Worm (Caenorhabditis elegans) whole organism, L4 larva: ENCODE measurements around the gene cyn-12.

Experiments used
- D1046.2 ChIP-seq: fragments of 200-800 bp; sonication (Bioruptor generic); IDR thresholded peaks from 2 replicates; pipeline ENCODE4 v1.3.6; 2022; ENCODE audit warnings: missing genetic modification characterization, missing compliant biosample characterization
- F37D6.2 ChIP-seq: sonication (generic microtip); optimal IDR thresholded peaks from 2 replicates; lab custom pipeline; 2016; ENCODE audit warnings: mild to moderate bottlenecking, missing genetic modification characterization, missing compliant biosample characterization
- F49E8.2 ChIP-seq: sonication (generic microtip); optimal IDR thresholded peaks from 2 replicates; lab custom pipeline; 2016; ENCODE audit warnings: missing compliant biosample characterization, mild to moderate bottlenecking, missing genetic modification characterization, borderline replicate concordance
- R02D3.7 ChIP-seq: fragments of 150-350 bp; sonication (generic microtip); optimal IDR thresholded peaks from 3 replicates; lab custom pipeline; 2014; ENCODE audit warnings: missing biosample characterization, missing genetic modification characterization
- T20F7.1 ChIP-seq: fragments of 200-800 bp; sonication (Bioruptor generic); optimal IDR thresholded peaks from 2 replicates; lab custom pipeline; 2018; ENCODE audit warnings: mild to moderate bottlenecking, missing genetic modification characterization, missing compliant biosample characterization
- T26A8.4 ChIP-seq: fragments of 200-800 bp; sonication (Bioruptor generic); IDR thresholded peaks from 2 replicates; pipeline ENCODE4 v1.3.6; 2022; ENCODE audit warnings: missing genetic modification characterization, missing compliant biosample characterization
- Y105C5A.15 ChIP-seq: fragments of 200-800 bp; sonication (Bioruptor generic); IDR thresholded peaks from 2 replicates; pipeline ENCODE4 v1.3.6; 2022; ENCODE audit warnings: missing genetic modification characterization, missing compliant biosample characterization
- Y48G9A.11 ChIP-seq: fragments of 200-800 bp; sonication (Bioruptor generic); IDR thresholded peaks from 2 replicates; pipeline ENCODE4 v1.3.6; 2022; ENCODE audit warnings: missing genetic modification reagents, missing genetic modification characterization, missing compliant biosample characterization
- Y75B8A.6 ChIP-seq: fragments of 200-800 bp; sonication (Bioruptor generic); IDR thresholded peaks from 2 replicates; pipeline ENCODE4 v1.3.6; 2022; ENCODE audit warnings: missing genetic modification reagents, missing genetic modification characterization, missing compliant biosample characterization
- ZK337.2 ChIP-seq: fragments of 200-800 bp; sonication (Bioruptor generic); IDR thresholded peaks from 2 replicates; pipeline ENCODE4 v1.3.6; 2022; ENCODE audit warnings: missing genetic modification reagents, missing genetic modification characterization, missing compliant biosample characterization
- ZK546.5 ChIP-seq, 2 experiments: sonication (generic microtip); optimal IDR thresholded peaks; 2 replicates each; lab custom pipeline; 2017; ENCODE audit warnings: missing biosample characterization in 2 of 2, missing genetic modification characterization in 2 of 2
- aha-1 ChIP-seq: fragments of 150-350 bp; peaks from one replicate; lab custom pipeline; 2014; ENCODE audit warnings: missing biosample characterization, missing genetic modification characterization
- arid-1 ChIP-seq: fragments of 200-800 bp; sonication (Bioruptor generic); conservative IDR thresholded peaks from 2 replicates; pipeline ENCODE4 v1.3.6; 2022; ENCODE audit warnings: missing genetic modification reagents, missing genetic modification characterization, missing compliant biosample characterization
- ceh-32 ChIP-seq: sonication (generic microtip); optimal IDR thresholded peaks from 2 replicates; lab custom pipeline; 2016; ENCODE audit warnings: mild to moderate bottlenecking, missing genetic modification characterization, missing compliant biosample characterization; ENCODE audit not compliant: poor library complexity
- ceh-44 ChIP-seq: fragments of 200-800 bp; sonication (Bioruptor generic); IDR thresholded peaks from 2 replicates; pipeline ENCODE4 v1.3.6; 2022; ENCODE audit warnings: missing genetic modification reagents, missing genetic modification characterization, missing compliant biosample characterization
- ceh-82 ChIP-seq: sonication (generic microtip); optimal IDR thresholded peaks from 2 replicates; lab custom pipeline; 2017; ENCODE audit warnings: missing biosample characterization, missing genetic modification characterization
- ces-1 ChIP-seq: fragments of 150-350 bp; sonication (generic microtip); optimal IDR thresholded peaks from 4 replicates; lab custom pipeline; 2014; ENCODE audit warnings: missing biosample characterization, missing genetic modification reagents, missing genetic modification characterization
- ctbp-1 ChIP-seq: fragments of 200-800 bp; sonication (Bioruptor generic); IDR thresholded peaks from 2 replicates; pipeline ENCODE4 v1.3.6; 2022; ENCODE audit warnings: missing genetic modification reagents, missing genetic modification characterization, missing compliant biosample characterization
- daf-16 ChIP-seq, 3 experiments: sonication (generic microtip); optimal IDR thresholded peaks; 2 replicates each; lab custom pipeline; 2016 to 2017; ENCODE audit warnings: missing genetic modification characterization in 3 of 3, missing genetic modification reagents in 3 of 3, mild to moderate bottlenecking in 2 of 3, missing compliant biosample characterization in 2 of 3, missing biosample characterization in 1 of 3, moderate library complexity in 1 of 3
- daf-19 ChIP-seq: fragments of 200-800 bp; sonication (Bioruptor generic); conservative IDR thresholded peaks from 2 replicates; pipeline ENCODE4 v1.3.6; 2022; ENCODE audit warnings: missing genetic modification characterization, missing compliant biosample characterization
- dmd-6 ChIP-seq: fragments of 200-800 bp; sonication (Bioruptor generic); IDR thresholded peaks from 2 replicates; pipeline ENCODE4 v1.3.6; 2022; ENCODE audit warnings: missing genetic modification reagents, missing genetic modification characterization, missing compliant biosample characterization
- dmd-8 ChIP-seq: fragments of 200-800 bp; sonication (Bioruptor generic); IDR thresholded peaks from 2 replicates; pipeline ENCODE4 v1.3.6; 2022; ENCODE audit warnings: missing genetic modification characterization, missing compliant biosample characterization
- dpl-1 ChIP-seq: fragments of 150-350 bp; optimal IDR thresholded peaks from 2 replicates; lab custom pipeline; 2014; ENCODE audit warnings: missing biosample characterization, missing genetic modification reagents, missing genetic modification characterization
- egl-27 ChIP-seq: sonication (generic microtip); optimal IDR thresholded peaks from 3 replicates; lab custom pipeline; 2017; ENCODE audit warnings: missing biosample characterization, missing genetic modification reagents, missing genetic modification characterization
- jun-1 ChIP-seq: fragments of 150-350 bp; optimal IDR thresholded peaks from 2 replicates; lab custom pipeline; 2014; ENCODE audit warnings: missing biosample characterization, missing genetic modification reagents, missing genetic modification characterization
- lim-7 ChIP-seq: fragments of 200-800 bp; sonication (Bioruptor generic); IDR thresholded peaks from 2 replicates; pipeline ENCODE4 v1.3.6; 2022; ENCODE audit warnings: missing genetic modification characterization, missing compliant biosample characterization
- lin-1 ChIP-seq: fragments of 200-800 bp; sonication (Bioruptor generic); IDR thresholded peaks from 2 replicates; pipeline ENCODE4 v1.3.6; 2022; ENCODE audit warnings: missing genetic modification reagents, missing genetic modification characterization, missing compliant biosample characterization
- lin-29 ChIP-seq: fragments of 200-800 bp; sonication (Bioruptor generic); IDR thresholded peaks from 2 replicates; pipeline ENCODE4 v1.3.6; 2022; ENCODE audit warnings: missing genetic modification reagents, missing genetic modification characterization, missing compliant biosample characterization
- lin-38 ChIP-seq: fragments of 200-800 bp; sonication (Bioruptor generic); IDR thresholded peaks from 2 replicates; pipeline ENCODE4 v1.3.6; 2022; ENCODE audit warnings: missing genetic modification reagents, missing genetic modification characterization, missing compliant biosample characterization
- lin-39 ChIP-seq: fragments of 150-350 bp; optimal IDR thresholded peaks from 2 replicates; lab custom pipeline; 2014; ENCODE audit warnings: missing biosample characterization, missing genetic modification reagents, missing genetic modification characterization
- lsy-2 ChIP-seq, 2 experiments: fragments of 150-350 bp in 1 of 2; sonication (generic microtip) in 1 of 2; optimal IDR thresholded peaks; 2 replicates each; lab custom pipeline; 2014 to 2017; ENCODE audit warnings: missing biosample characterization in 2 of 2, missing genetic modification characterization in 2 of 2
- madf-5 ChIP-seq, 2 experiments: fragments of 200-800 bp; sonication (Bioruptor generic); IDR thresholded peaks; 2 replicates each; pipeline ENCODE4 v1.3.6; 2022; ENCODE audit warnings: missing compliant biosample characterization in 2 of 2, missing genetic modification characterization in 2 of 2
- mdl-1 ChIP-seq, 2 experiments: fragments of 150-350 bp in 1 of 2; sonication (generic microtip) in 1 of 2; optimal IDR thresholded peaks; 2 replicates each; lab custom pipeline; 2014 to 2017; ENCODE audit warnings: missing biosample characterization in 2 of 2, missing genetic modification characterization in 2 of 2
- mes-2 ChIP-seq: sonication (generic microtip); optimal IDR thresholded peaks from 2 replicates; lab custom pipeline; 2016; ENCODE audit warnings: missing genotype, mild to moderate bottlenecking, missing genetic modification characterization, missing compliant biosample characterization; ENCODE audit not compliant: poor library complexity, severe bottlenecking
- mxl-3 ChIP-seq: fragments of 200-800 bp; sonication (Bioruptor generic); optimal IDR thresholded peaks from 2 replicates; lab custom pipeline; 2018; ENCODE audit warnings: mild to moderate bottlenecking, missing genetic modification characterization, missing compliant biosample characterization
- nhr-102 ChIP-seq: sonication (generic microtip); optimal IDR thresholded peaks from 2 replicates; lab custom pipeline; 2016; ENCODE audit warnings: mild to moderate bottlenecking, missing genetic modification characterization, moderate library complexity, missing compliant biosample characterization
- nhr-42 ChIP-seq: fragments of 200-800 bp; sonication (Bioruptor generic); IDR thresholded peaks from 2 replicates; pipeline ENCODE4 v1.3.6; 2022; ENCODE audit warnings: missing genetic modification characterization, missing compliant biosample characterization
- nhr-6 ChIP-seq: fragments of 150-350 bp; optimal IDR thresholded peaks from 2 replicates; lab custom pipeline; 2014; ENCODE audit warnings: missing biosample characterization, missing genetic modification characterization
- pqm-1 ChIP-seq: sonication (generic microtip); optimal IDR thresholded peaks from 2 replicates; lab custom pipeline; 2017; ENCODE audit warnings: missing biosample characterization, missing genetic modification characterization
- rbr-2 ChIP-seq: sonication (generic microtip); optimal IDR thresholded peaks from 2 replicates; lab custom pipeline; 2016; ENCODE audit warnings: missing genotype, missing genetic modification characterization, missing compliant biosample characterization
- saeg-2 ChIP-seq: fragments of 200-800 bp; sonication (Bioruptor generic); IDR thresholded peaks from 2 replicates; pipeline ENCODE4 v1.3.6; 2022; ENCODE audit warnings: missing genetic modification reagents, missing genetic modification characterization, missing compliant biosample characterization
- skn-1 ChIP-seq: fragments of 150-350 bp; optimal IDR thresholded peaks from 2 replicates; lab custom pipeline; 2014; ENCODE audit warnings: missing biosample characterization, missing genetic modification characterization
- snpc-1.2 ChIP-seq: fragments of 200-800 bp; sonication (Bioruptor generic); IDR thresholded peaks from 2 replicates; pipeline ENCODE4 v1.3.6; 2022; ENCODE audit warnings: missing genetic modification reagents, missing genetic modification characterization, missing compliant biosample characterization
- spr-1 ChIP-seq: sonication (generic microtip); optimal IDR thresholded peaks from 2 replicates; lab custom pipeline; 2016; ENCODE audit warnings: mild to moderate bottlenecking, missing genetic modification characterization, missing compliant biosample characterization
- unc-130 ChIP-seq: sonication (generic microtip); optimal IDR thresholded peaks from 2 replicates; lab custom pipeline; 2016; ENCODE audit warnings: missing genetic modification reagents, missing genetic modification characterization, missing compliant biosample characterization
- unc-62 ChIP-seq, 3 experiments: fragments of 150-350 bp in 1 of 3; sonication (generic microtip); optimal IDR thresholded peaks in 2 of 3; peaks in 1 of 3; 1 replicate in 1 of 3; 2 replicates in 2 of 3; lab custom pipeline; 2014 to 2017; ENCODE audit warnings: missing biosample characterization in 3 of 3, missing genetic modification characterization in 3 of 3, missing genetic modification reagents in 3 of 3, missing genotype in 1 of 3
- vab-7 ChIP-seq: fragments of 200-800 bp; sonication (Bioruptor generic); IDR thresholded peaks from 2 replicates; pipeline ENCODE4 v1.3.6; 2022; ENCODE audit warnings: missing genetic modification reagents, missing genetic modification characterization, missing compliant biosample characterization
- zag-1 ChIP-seq: fragments of 150-350 bp; optimal IDR thresholded peaks from 2 replicates; lab custom pipeline; 2014; ENCODE audit warnings: missing biosample characterization, missing genetic modification characterization
- zip-2 ChIP-seq: fragments of 150-350 bp; optimal IDR thresholded peaks from 2 replicates; lab custom pipeline; 2014; ENCODE audit warnings: missing biosample characterization, missing genetic modification characterization

Gene cyn-12

DNA sequence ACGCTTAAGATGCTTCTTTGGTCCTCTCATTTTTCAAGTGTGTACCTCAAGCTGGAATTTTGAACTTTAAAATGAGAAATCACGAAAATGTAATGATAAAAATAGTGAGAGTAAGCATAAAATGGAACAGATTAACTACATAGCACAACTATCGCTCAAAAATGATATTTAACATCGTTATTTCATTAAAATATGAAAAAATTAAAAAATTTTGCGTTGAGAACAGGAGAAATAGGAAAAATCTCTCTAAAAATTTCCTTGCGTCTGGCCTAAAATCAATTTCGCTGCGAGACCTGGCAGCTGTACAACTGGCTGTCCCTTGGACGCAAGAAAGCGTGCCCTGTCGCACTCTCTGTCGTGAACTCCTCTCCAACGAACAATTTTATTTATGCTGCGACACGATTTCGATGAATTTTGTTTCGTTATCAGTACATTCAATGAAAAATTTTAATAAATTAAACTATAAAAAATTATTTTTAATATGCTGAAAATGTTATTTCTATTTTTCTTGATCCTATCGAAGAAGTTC is 48.3 kb downstream of the cyn-12 start, which contains the start of gene rps-4 (continued):
- TF ChIP-seq ZK337.2 (0 out of 2 replicates have a peak, but pooled peaks have one; percentile 38), mes-2 (peak; percentile 93), mxl-3 (GFP tag; lab: Kevin White, UChicago) (peak; percentile 44), T26A8.4 (GFP tag; lab: Robert Waterston, UW) (peak; percentile 77), aha-1 (peak; percentile 97), pqm-1 (tag; lab: Kevin White, UChicago) (peak; percentile 53), ceh-82 (no peak), daf-19 (GFP tag; lab: Robert Waterston, UW) (0 out of 2 replicates have a peak, but pooled peaks have one; percentile 64), egl-27 (tag; lab: Kevin White, UChicago) (no peak), unc-130 (GFP tag; lab: Kevin White, UChicago) (peak; percentile 42), vab-7 (GFP tag; lab: Robert Waterston, UW) (peak; percentile 50; the same call in 1 of the 2 replicates), saeg-2 (GFP tag; lab: Robert Waterston, UW) (no peak), R02D3.7 (tag; lab: Kevin White, UChicago) (no peak), dmd-6 (GFP tag; lab: Robert Waterston, UW) (peak; percentile 83), nhr-6 (tag; lab: Kevin White, UChicago) (peak; percentile 85), daf-16 (GFP tag; optimal IDR thresholded peaks at IDR 0.05; lab: Kevin White, UChicago) (peak in 1 of 2 experiments; percentile 43), daf-16 (tag; optimal IDR thresholded peaks at IDR 0.05; lab: Kevin White, UChicago) (peak; percentile 92), jun-1 (tag; lab: Kevin White, UChicago) (peak; percentile 23), dmd-8 (GFP tag; lab: Robert Waterston, UW) (no peak), nhr-102 (tag; lab: Kevin White, UChicago) (peak; percentile 61), D1046.2 (GFP tag; lab: Robert Waterston, UW) (0 out of 2 replicates have a peak, but pooled peaks have one; percentile 36), skn-1 (tag; lab: Kevin White, UChicago) (no peak), Y75B8A.6 (GFP tag; lab: Robert Waterston, UW) (no peak), lin-39 (tag; lab: Kevin White, UChicago) (no peak), spr-1 (tag; lab: Kevin White, UChicago) (peak; percentile 65), F37D6.2 (tag; lab: Kevin White, UChicago) (peak; percentile 59), ZK546.5 (tag; optimal IDR thresholded peaks at IDR 0.05; lab: Kevin White, UChicago) (no peak), madf-5 (GFP tag; IDR thresholded peaks at IDR 0.05; lab: Robert Waterston, UW) (no peak), nhr-42 (GFP tag; lab: Robert Waterston, UW) (0 out of 2 replicates have a peak, but pooled peaks have one; percentile 66), unc-62 (GFP tag; optimal IDR thresholded peaks at IDR 0.05 in 1 of 2; lab: Kevin White, UChicago) (peak in 1 of 2 experiments; percentile 41), unc-62 (tag; optimal IDR thresholded peaks at IDR 0.05; lab: Kevin White, UChicago) (no peak), rbr-2 (tag; lab: Kevin White, UChicago) (peak; percentile 75), lin-38 (peak; percentile 97), Y48G9A.11 (GFP tag; lab: Robert Waterston, UW) (0 out of 2 replicates have a peak, but pooled peaks have one; percentile 46), lim-7 (GFP tag; lab: Robert Waterston, UW) (no peak), arid-1 (peak; percentile 58; the same call in 1 of the 2 replicates), lsy-2 (tag; optimal IDR thresholded peaks at IDR 0.05; lab: Kevin White, UChicago) (peak in 1 of 2 experiments; percentile 93), ceh-44 (0 out of 2 replicates have a peak, but pooled peaks have one; percentile 5), lin-29 (GFP tag; lab: Robert Waterston, UW) (no peak), F49E8.2 (tag; lab: Kevin White, UChicago) (no peak), ces-1 (no peak), T20F7.1 (GFP tag; lab: Kevin White, UChicago) (peak; percentile 87), zag-1 (no peak), ceh-32 (tag; lab: Kevin White, UChicago) (no peak), Y105C5A.15 (no peak), zip-2 (no peak), mdl-1 (tag; optimal IDR thresholded peaks at IDR 0.05; lab: Kevin White, UChicago) (peak in 1 of 2 experiments; percentile 57), lin-1 (GFP tag; lab: Robert Waterston, UW) (no peak), ctbp-1 (GFP tag; lab: Robert Waterston, UW) (no peak), dpl-1 (GFP tag; lab: Kevin White, UChicago) (peak; percentile 87), snpc-1.2 (peak; percentile 74)
